Fruit fly (Drosophila melanogaster) whole organism, embryonic: ENCODE data around the gene CG33723.

ENCODE experiments used
- Awh ChIP-seq: fragments of 200-800 bp; sonication (Bioruptor generic); IDR thresholded peaks from 2 replicates; pipeline ENCODE4, ENCODE4 v1.3.6; 2022; ENCODE audit warnings: missing biosample characterization, missing genetic modification characterization
- Bdp1 ChIP-seq: fragments of 200-800 bp; sonication (Bioruptor generic); optimal IDR thresholded peaks from 3 replicates; lab custom pipeline; 2016; ENCODE audit warnings: missing biosample characterization, missing genetic modification characterization
- CG10209 ChIP-seq: fragments of 200-800 bp; sonication (Bioruptor generic); optimal IDR thresholded peaks from 3 replicates; lab custom pipeline; 2017; ENCODE audit warnings: missing biosample characterization, mild to moderate bottlenecking, missing genetic modification characterization, missing genetic modification reagents
- CG10321 ChIP-seq: fragments of 200-800 bp; sonication (Bioruptor generic); IDR thresholded peaks from 2 replicates; pipeline ENCODE4 v1.3.6; 2022; ENCODE audit warnings: missing biosample characterization, missing genetic modification characterization
- CG10366 ChIP-seq: fragments of 200-800 bp; sonication (Bioruptor generic); IDR thresholded peaks from 2 replicates; pipeline ENCODE4 v1.3.6; 2022; ENCODE audit warnings: missing biosample characterization, missing genetic modification characterization
- CG12236 ChIP-seq: fragments of 200-800 bp; sonication (Bioruptor generic); optimal IDR thresholded peaks from 2 replicates; lab custom pipeline; 2016; ENCODE audit warnings: missing biosample characterization, missing genetic modification characterization
- CG12659 ChIP-seq: fragments of 200-800 bp; sonication (Bioruptor generic); optimal IDR thresholded peaks from 3 replicates; lab custom pipeline; 2017; ENCODE audit warnings: mild to moderate bottlenecking, missing biosample characterization, missing genetic modification reagents, missing genetic modification characterization
- CG14014 ChIP-seq: fragments of 200-800 bp; sonication (Bioruptor generic); IDR thresholded peaks from 2 replicates; pipeline ENCODE4 v1.3.6; 2022; ENCODE audit warnings: missing biosample characterization, missing genetic modification characterization
- CG14050 ChIP-seq: fragments of 200-800 bp; sonication (Bioruptor generic); IDR thresholded peaks from 3 replicates; pipeline ENCODE4 v1.3.6; 2022; ENCODE audit warnings: missing biosample characterization, missing genetic modification characterization
- CG15696 ChIP-seq: fragments of 200-800 bp; sonication (Bioruptor generic); optimal IDR thresholded peaks from 2 replicates; lab custom pipeline; 2019; ENCODE audit warnings: missing biosample characterization, mild to moderate bottlenecking, missing genetic modification characterization, moderate library complexity
- CG17361 ChIP-seq: fragments of 200-800 bp; sonication (Bioruptor generic); IDR thresholded peaks from 3 replicates; pipeline ENCODE4 v1.3.6; 2022; ENCODE audit warnings: missing biosample characterization, missing genetic modification characterization
- CG17612 ChIP-seq: fragments of 200-800 bp; sonication (Bioruptor generic); IDR thresholded peaks from 2 replicates; pipeline ENCODE4 v1.3.6; 2022; ENCODE audit warnings: missing biosample characterization, missing genetic modification characterization
- CG17802 ChIP-seq: fragments of 200-800 bp; sonication (Bioruptor generic); optimal IDR thresholded peaks from 2 replicates; lab custom pipeline; 2018; ENCODE audit warnings: missing biosample characterization, mild to moderate bottlenecking, missing genetic modification characterization, moderate library complexity
- CG2199 ChIP-seq: fragments of 200-800 bp; sonication (Bioruptor generic); IDR thresholded peaks from 3 replicates; pipeline ENCODE4 v1.3.6; 2022; ENCODE audit warnings: missing biosample characterization, missing genetic modification characterization
- CG2712 ChIP-seq: fragments of 200-800 bp; optimal IDR thresholded peaks from 3 replicates; lab custom pipeline; 2019; ENCODE audit warnings: missing biosample characterization, mild to moderate bottlenecking, missing genetic modification characterization, moderate library complexity
- CG34422 ChIP-seq: fragments of 200-800 bp; sonication (Bioruptor generic); IDR thresholded peaks from 3 replicates; pipeline ENCODE4 v1.3.6; 2022; ENCODE audit warnings: missing biosample characterization, missing genetic modification characterization
- CG4282 ChIP-seq: fragments of 200-800 bp; sonication (Bioruptor generic); optimal IDR thresholded peaks from 2 replicates; lab custom pipeline; 2016; ENCODE audit warnings: missing biosample characterization, missing genetic modification characterization
- CG5180 ChIP-seq: fragments of 200-800 bp; sonication (Bioruptor generic); optimal IDR thresholded peaks from 3 replicates; lab custom pipeline; 2017; ENCODE audit warnings: missing biosample characterization, missing genetic modification characterization, mild to moderate bottlenecking, moderate library complexity, missing genetic modification reagents
- CG7839 ChIP-seq: fragments of 200-800 bp; sonication (Bioruptor generic); optimal IDR thresholded peaks from 3 replicates; lab custom pipeline; 2018; ENCODE audit warnings: missing biosample characterization, mild to moderate bottlenecking, missing genetic modification characterization, moderate library complexity
- CG8478 ChIP-seq: fragments of >200 bp; optimal IDR thresholded peaks from 2 replicates; lab custom pipeline; 2018
- CG8924 ChIP-seq: fragments of 200-800 bp; optimal IDR thresholded peaks from 3 replicates; lab custom pipeline; 2019; ENCODE audit warnings: missing biosample characterization, mild to moderate bottlenecking, missing genetic modification characterization, moderate library complexity
- CG9215 ChIP-seq: fragments of 200-800 bp; sonication (Bioruptor generic); IDR thresholded peaks from 2 replicates; pipeline ENCODE4 v1.3.6; 2022; ENCODE audit warnings: missing biosample characterization, missing genetic modification characterization
- CHES-1-like ChIP-seq: fragments of 200-800 bp; sonication (Bioruptor generic); optimal IDR thresholded peaks from 2 replicates; lab custom pipeline; 2016; ENCODE audit warnings: missing biosample characterization, missing genetic modification characterization
- D19A ChIP-seq: fragments of 200-800 bp; optimal IDR thresholded peaks from 3 replicates; lab custom pipeline; 2019; ENCODE audit warnings: missing biosample characterization, mild to moderate bottlenecking, missing genetic modification characterization, moderate library complexity
- Dek ChIP-seq: fragments of 200-800 bp; sonication (Bioruptor generic); optimal IDR thresholded peaks from 3 replicates; lab custom pipeline; 2019; ENCODE audit warnings: missing biosample characterization, mild to moderate bottlenecking, missing genetic modification characterization, moderate library complexity
- Dp ChIP-seq: fragments of 200-800 bp; sonication (Bioruptor generic); optimal IDR thresholded peaks from 2 replicates; lab custom pipeline; 2018; ENCODE audit warnings: missing biosample characterization, mild to moderate bottlenecking, missing genetic modification characterization, moderate library complexity
- HLH3B ChIP-seq: fragments of 200-800 bp; sonication (Bioruptor generic); IDR thresholded peaks from 2 replicates; pipeline ENCODE4 v1.3.6; 2022; ENCODE audit warnings: missing biosample characterization, missing genetic modification characterization
- Med ChIP-seq: fragments of 200-800 bp; sonication (Bioruptor generic); peaks from one replicate; lab custom pipeline; 2016; ENCODE audit warnings: missing biosample characterization, missing genetic modification characterization, mild to moderate bottlenecking, inconsistent platforms, moderate library complexity
- Myb ChIP-seq: fragments of 200-800 bp; sonication (Bioruptor generic); optimal IDR thresholded peaks from 2 replicates; lab custom pipeline; 2016; ENCODE audit warnings: missing biosample characterization, missing genetic modification characterization
- Nf-YB ChIP-seq: fragments of 200-800 bp; sonication (Bioruptor generic); optimal IDR thresholded peaks from 3 replicates; lab custom pipeline; 2019; ENCODE audit warnings: missing biosample characterization, mild to moderate bottlenecking, missing genetic modification characterization, moderate library complexity
- Vsx1 ChIP-seq: fragments of 200-800 bp; sonication (Bioruptor generic); optimal IDR thresholded peaks from 2 replicates; lab custom pipeline; 2017; ENCODE audit warnings: missing biosample characterization, mild to moderate bottlenecking, missing genetic modification characterization, missing genetic modification reagents
- ac ChIP-seq: fragments of 200-800 bp; sonication (Bioruptor generic); optimal IDR thresholded peaks from 3 replicates; lab custom pipeline; 2017; ENCODE audit warnings: missing biosample characterization, mild to moderate bottlenecking, missing genetic modification characterization
- ase ChIP-seq: fragments of 200-800 bp; sonication (Bioruptor generic); IDR thresholded peaks from 3 replicates; pipeline ENCODE4 v1.3.6; 2022; ENCODE audit warnings: missing biosample characterization, missing genetic modification characterization
- ftz-f1 ChIP-seq: fragments of 200-800 bp; sonication (Bioruptor generic); optimal IDR thresholded peaks from 2 replicates; lab custom pipeline; 2016; ENCODE audit warnings: missing biosample characterization, missing genetic modification characterization
- grn ChIP-seq: fragments of 200-800 bp; sonication (Bioruptor generic); optimal IDR thresholded peaks from 3 replicates; lab custom pipeline; 2017; ENCODE audit warnings: missing biosample characterization, missing genetic modification characterization
- her ChIP-seq: fragments of 200-800 bp; sonication (Bioruptor generic); optimal IDR thresholded peaks from 2 replicates; lab custom pipeline; 2016; ENCODE audit warnings: missing biosample characterization, missing genetic modification characterization
- knrl ChIP-seq: fragments of 200-800 bp; sonication (Bioruptor generic); IDR thresholded peaks from 3 replicates; pipeline ENCODE4 v1.3.6; 2022; ENCODE audit warnings: missing biosample characterization, missing genetic modification characterization; ENCODE audit not compliant: partially characterized antibody
- lab ChIP-seq: fragments of 200-800 bp; sonication (Bioruptor generic); optimal IDR thresholded peaks from 3 replicates; lab custom pipeline; 2017; ENCODE audit warnings: missing biosample characterization, missing genetic modification characterization, mild to moderate bottlenecking, moderate library complexity, missing genetic modification reagents
- lilli ChIP-seq: fragments of 200-800 bp; sonication (Bioruptor generic); optimal IDR thresholded peaks from 3 replicates; lab custom pipeline; 2016; ENCODE audit warnings: missing biosample characterization, missing genetic modification characterization
- lola ChIP-seq, 3 experiments: fragments of >200 bp in 2 of 3; fragments of 200-800 bp in 1 of 3; sonication (Bioruptor generic) in 1 of 3; optimal IDR thresholded peaks; 2 replicates each; lab custom pipeline; 2017 to 2019; ENCODE audit warnings: missing biosample characterization in 3 of 3, missing genetic modification characterization in 3 of 3, mild to moderate bottlenecking in 1 of 3, moderate library complexity in 1 of 3
- phol ChIP-seq: fragments of 200-800 bp; sonication (Bioruptor generic); optimal IDR thresholded peaks from 3 replicates; lab custom pipeline; 2018; ENCODE audit warnings: missing biosample characterization, mild to moderate bottlenecking, missing genetic modification characterization, moderate library complexity
- prd ChIP-seq, 3 experiments: fragments of >200 bp in 2 of 3; fragments of 200-800 bp in 1 of 3; sonication (Bioruptor generic) in 1 of 3; optimal IDR thresholded peaks in 2 of 3; IDR thresholded peaks in 1 of 3; 2 replicates in 2 of 3; 3 replicates in 1 of 3; pipeline versions ENCODE4 v1.3.6 to Lab custom; 2017 to 2022; ENCODE audit warnings: missing biosample characterization in 1 of 3, missing genetic modification characterization in 1 of 3
- pros ChIP-seq: fragments of 200-800 bp; sonication (Bioruptor generic); optimal IDR thresholded peaks from 3 replicates; lab custom pipeline; 2019; ENCODE audit warnings: missing biosample characterization, mild to moderate bottlenecking, missing genetic modification characterization, moderate library complexity
- rib ChIP-seq: fragments of 200-800 bp; sonication (Bioruptor generic); IDR thresholded peaks from 2 replicates; pipeline ENCODE4 v1.3.6; 2022; ENCODE audit warnings: missing biosample characterization, missing genetic modification characterization
- ro ChIP-seq: fragments of 200-800 bp; sonication (Bioruptor generic); IDR thresholded peaks from 2 replicates; pipeline ENCODE4 v1.3.6; 2022; ENCODE audit warnings: missing biosample characterization, missing genetic modification characterization
- row ChIP-seq: fragments of 200-800 bp; sonication (Bioruptor generic); IDR thresholded peaks from 3 replicates; pipeline ENCODE4 v1.3.6; 2022; ENCODE audit warnings: missing biosample characterization, missing genetic modification characterization
- sc ChIP-seq, 3 experiments: fragments of >200 bp in 2 of 3; fragments of 200-800 bp in 1 of 3; sonication (Bioruptor generic) in 1 of 3; optimal IDR thresholded peaks; 2 replicates in 2 of 3; 3 replicates in 1 of 3; lab custom pipeline; 2017; ENCODE audit warnings: mild to moderate bottlenecking in 1 of 3, missing biosample characterization in 1 of 3, missing genetic modification characterization in 1 of 3, missing genetic modification reagents in 1 of 3
- unpg ChIP-seq: fragments of 200-800 bp; sonication (Bioruptor generic); optimal IDR thresholded peaks from 3 replicates; lab custom pipeline; 2018; ENCODE audit warnings: missing biosample characterization, mild to moderate bottlenecking, missing genetic modification characterization, moderate library complexity
- vnd ChIP-seq: fragments of 200-800 bp; sonication (Bioruptor generic); IDR thresholded peaks from 3 replicates; pipeline ENCODE4 v1.3.6; 2022; ENCODE audit warnings: missing biosample characterization, missing genetic modification characterization; ENCODE audit not compliant: partially characterized antibody
- zfh1 ChIP-seq: fragments of 200-800 bp; sonication (Bioruptor generic); IDR thresholded peaks from 3 replicates; pipeline ENCODE4 v1.3.6; 2022; ENCODE audit warnings: missing biosample characterization, missing genetic modification characterization

Gene CG33723

DNA sequence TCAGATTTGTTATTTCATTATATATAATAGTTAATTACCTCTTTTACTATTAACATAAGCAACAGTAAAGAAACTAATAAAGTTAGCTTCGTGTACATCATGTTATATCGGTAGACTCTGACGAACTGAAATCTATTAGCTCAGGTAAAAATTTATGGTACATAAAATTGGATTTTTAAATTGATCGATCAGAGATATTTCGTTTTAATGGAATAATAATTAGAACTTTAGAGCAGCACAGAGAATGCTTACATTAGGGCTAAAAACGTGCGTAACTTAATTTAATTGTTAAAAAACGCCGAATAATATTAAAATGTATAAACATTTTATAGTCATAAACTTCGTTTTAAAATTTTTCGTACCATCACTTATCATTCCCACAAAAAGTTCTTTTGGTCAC, at the start of gene CG33723:
Gene CG33723, minus strand, starts transcription at position 101 of the 400 bp plus-strand sequence.
- TF ChIP-seq Dp: no peak
- no peak for TF ChIP-seq CG4282 (GFP tag; lab: Kevin White, UChicago)
- TF ChIP-seq CG10209: no peak
- no peak for TF ChIP-seq zfh1 (GFP tag; lab: Robert Waterston, UW)
- no peak for TF ChIP-seq Vsx1 (GFP tag; lab: Kevin White, UChicago)
- TF ChIP-seq CG17802 (tag; lab: Kevin White, UChicago): no peak
- TF ChIP-seq Nf-YB (GFP tag; lab: Kevin White, UChicago): no peak
- TF ChIP-seq CG5180: no peak
- no peak for TF ChIP-seq unpg
- no peak for TF ChIP-seq sc (optimal IDR thresholded peaks at IDR 0.05; lab: Kevin White, UChicago)
- TF ChIP-seq sc (GFP tag; optimal IDR thresholded peaks at IDR 0.05; lab: Kevin White, UChicago): no peak
- no peak for TF ChIP-seq lilli (GFP tag; lab: Kevin White, UChicago)
- no peak for TF ChIP-seq row (GFP tag; lab: Robert Waterston, UW)
- no peak for TF ChIP-seq D19A (tag; lab: Kevin White, UChicago)
- TF ChIP-seq CG9215 (GFP tag; lab: Robert Waterston, UW): no peak
- TF ChIP-seq CG8478 (lab: Kevin White, UChicago): no peak
- no peak for TF ChIP-seq CG8924

DNA sequence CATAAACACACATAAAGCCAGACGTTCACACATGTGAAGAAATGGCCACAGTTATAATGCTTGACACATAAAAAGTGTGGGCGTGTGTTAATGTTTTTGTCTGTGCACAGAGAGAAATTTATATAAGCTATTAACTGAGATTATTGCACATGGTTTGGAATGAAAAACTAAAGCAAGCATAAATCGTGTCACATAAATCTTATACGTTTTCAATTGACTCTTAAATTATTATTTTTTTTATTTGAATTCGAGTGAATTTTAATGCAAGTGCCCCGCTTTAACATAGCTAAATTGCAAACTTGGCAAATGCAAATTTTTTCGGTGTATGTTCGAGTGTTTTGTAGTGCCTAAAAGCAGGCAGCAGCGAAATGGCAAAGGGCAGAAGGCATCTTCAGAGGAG, 46.9 kb upstream of the CG33723 start:
- TF ChIP-seq CG15696: peak; percentile 3
- no peak for TF ChIP-seq ro
- no peak for TF ChIP-seq ase (GFP tag; lab: Robert Waterston, UW)
- peak; percentile 16 for TF ChIP-seq CG2712 (tag; lab: Kevin White, UChicago)
- TF ChIP-seq CG17361 (GFP tag; lab: Robert Waterston, UW): 0 out of 3 replicates have a peak, but pooled peaks have one; percentile 12
- no peak for TF ChIP-seq ftz-f1 (GFP tag; lab: Kevin White, UChicago)
- TF ChIP-seq CG7839 (tag; lab: Kevin White, UChicago): peak; percentile 11
- no peak for TF ChIP-seq CHES-1-like (GFP tag; lab: Kevin White, UChicago)
- no peak for TF ChIP-seq CG14050 (GFP tag; lab: Robert Waterston, UW)
- TF ChIP-seq phol (tag; lab: Kevin White, UChicago): peak; percentile 10
- TF ChIP-seq vnd (GFP tag; lab: Robert Waterston, UW): no peak
- no peak for TF ChIP-seq pros (GFP tag; lab: Kevin White, UChicago)
- TF ChIP-seq prd (optimal IDR thresholded peaks at IDR 0.05; lab: Kevin White, UChicago): no peak
- peak; percentile 36; the same call in 1 of the 3 replicates for TF ChIP-seq prd (GFP tag; IDR thresholded peaks at IDR 0.05; lab: Robert Waterston, UW)
- no peak for TF ChIP-seq Myb (GFP tag; lab: Kevin White, UChicago)
- no peak for TF ChIP-seq CG12659 (GFP tag; lab: Kevin White, UChicago)
- 0 out of 2 replicates have a peak, but pooled peaks have one; percentile 8 for TF ChIP-seq HLH3B (GFP tag; lab: Robert Waterston, UW)
- no peak for TF ChIP-seq lab (GFP tag; lab: Kevin White, UChicago)
- no peak for TF ChIP-seq knrl (GFP tag; lab: Robert Waterston, UW)
- TF ChIP-seq grn (GFP tag; lab: Kevin White, UChicago): no peak
- no peak for TF ChIP-seq lola (GFP tag; optimal IDR thresholded peaks at IDR 0.05; lab: Kevin White, UChicago)
- TF ChIP-seq CG12236 (GFP tag; lab: Kevin White, UChicago): no peak
- no peak for TF ChIP-seq CG2199 (GFP tag; lab: Robert Waterston, UW)
- no peak for TF ChIP-seq Awh (GFP tag; lab: Robert Waterston, UW)
- TF ChIP-seq CG34422: no peak
- peak; percentile 54 for TF ChIP-seq Med (GFP tag; lab: Kevin White, UChicago)
- no peak for TF ChIP-seq Bdp1
- no peak for TF ChIP-seq ac (GFP tag; lab: Kevin White, UChicago)
- no peak for TF ChIP-seq CG17612
- TF ChIP-seq Dek: no peak
- TF ChIP-seq her (GFP tag; lab: Kevin White, UChicago): no peak
- TF ChIP-seq rib (GFP tag; lab: Robert Waterston, UW): no peak
- TF ChIP-seq CG10366 (GFP tag; lab: Robert Waterston, UW): no peak
- TF ChIP-seq CG10321 (GFP tag; lab: Robert Waterston, UW): no peak
- no peak for TF ChIP-seq CG14014 (GFP tag; lab: Robert Waterston, UW)
